Worm (Caenorhabditis elegans) whole organism, late embryonic: ENCODE data around the gene glb-14.

Source experiments
- C08G9.2 ChIP-seq: sonication (generic microtip); optimal IDR thresholded peaks from 2 replicates; lab custom pipeline; 2016; ENCODE audit warnings: mild to moderate bottlenecking, missing genetic modification characterization, moderate library complexity, missing compliant biosample characterization
- C38D4.7 ChIP-seq: fragments of 200-800 bp; sonication (Bioruptor generic); optimal IDR thresholded peaks from 2 replicates; lab custom pipeline; 2018; ENCODE audit warnings: mild to moderate bottlenecking, missing genetic modification characterization, moderate library complexity, missing compliant biosample characterization
- F13H6.1 ChIP-seq: sonication (generic microtip); optimal IDR thresholded peaks from 2 replicates; lab custom pipeline; 2016; ENCODE audit warnings: missing genetic modification characterization, missing compliant biosample characterization
- K02D7.2 ChIP-seq: sonication (generic microtip); optimal IDR thresholded peaks from 2 replicates; lab custom pipeline; 2017; ENCODE audit warnings: mild to moderate bottlenecking, missing genetic modification characterization, missing compliant biosample characterization
- K09A11.1 ChIP-seq: sonication (generic microtip); optimal IDR thresholded peaks from 2 replicates; lab custom pipeline; 2017; ENCODE audit warnings: antibody characterized with exemption, mild to moderate bottlenecking, missing genetic modification characterization, missing compliant biosample characterization; ENCODE audit not compliant: insufficient read depth
- T23F11.4 ChIP-seq: fragments of 200-800 bp; sonication (Bioruptor generic); optimal IDR thresholded peaks from 2 replicates; lab custom pipeline; 2018; ENCODE audit warnings: mild to moderate bottlenecking, missing genetic modification characterization, missing compliant biosample characterization
- Y22D7AL.16 ChIP-seq: sonication (generic microtip); optimal IDR thresholded peaks from 2 replicates; lab custom pipeline; 2016; ENCODE audit warnings: missing genetic modification characterization, missing compliant biosample characterization
- ahr-1 ChIP-seq: sonication (generic microtip); optimal IDR thresholded peaks from 2 replicates; lab custom pipeline; 2016; ENCODE audit warnings: missing genetic modification characterization, missing compliant biosample characterization
- ama-1 ChIP-seq: fragments of 150-350 bp; optimal IDR thresholded peaks from 2 replicates; lab custom pipeline; 2014
- ceh-14 ChIP-seq: sonication (generic microtip); optimal IDR thresholded peaks from 2 replicates; lab custom pipeline; 2016; ENCODE audit warnings: missing genotype, missing genetic modification characterization, missing compliant biosample characterization
- ceh-18 ChIP-seq: sonication (generic microtip); optimal IDR thresholded peaks from 2 replicates; lab custom pipeline; 2016; ENCODE audit warnings: missing genetic modification characterization, missing compliant biosample characterization
- ceh-19 ChIP-seq: fragments of 200-800 bp; sonication (Bioruptor generic); optimal IDR thresholded peaks from 2 replicates; lab custom pipeline; 2018; ENCODE audit warnings: mild to moderate bottlenecking, missing genetic modification characterization, missing compliant biosample characterization
- ceh-2 ChIP-seq: sonication (generic microtip); optimal IDR thresholded peaks from 2 replicates; lab custom pipeline; 2016; ENCODE audit warnings: missing genotype, missing genetic modification characterization, missing compliant biosample characterization
- ceh-30 ChIP-seq: fragments of 150-350 bp; optimal IDR thresholded peaks from 2 replicates; lab custom pipeline; 2014; ENCODE audit warnings: missing biosample characterization, missing genetic modification characterization
- ceh-31 ChIP-seq: sonication (generic microtip); optimal IDR thresholded peaks from 2 replicates; lab custom pipeline; 2016; ENCODE audit warnings: missing genetic modification characterization, missing compliant biosample characterization
- ceh-34 ChIP-seq: sonication (generic microtip); optimal IDR thresholded peaks from 2 replicates; lab custom pipeline; 2016; ENCODE audit warnings: mild to moderate bottlenecking, missing genetic modification characterization, missing compliant biosample characterization
- ceh-45 ChIP-seq: fragments of 200-800 bp; sonication (Bioruptor generic); IDR thresholded peaks from 2 replicates; pipeline ENCODE4 v1.3.6; 2022; ENCODE audit warnings: missing genetic modification reagents, missing genetic modification characterization, missing compliant biosample characterization
- ceh-48 ChIP-seq: sonication (generic microtip); optimal IDR thresholded peaks from 2 replicates; lab custom pipeline; 2016; ENCODE audit warnings: missing genetic modification characterization, inconsistent platforms, missing compliant biosample characterization
- ceh-6 ChIP-seq: fragments of 200-800 bp; sonication (Bioruptor generic); optimal IDR thresholded peaks from 2 replicates; lab custom pipeline; 2018; ENCODE audit warnings: mild to moderate bottlenecking, missing genetic modification characterization, missing compliant biosample characterization
- che-1 ChIP-seq: sonication (generic microtip); optimal IDR thresholded peaks from 2 replicates; lab custom pipeline; 2016; ENCODE audit warnings: mild to moderate bottlenecking, missing genetic modification characterization, missing compliant biosample characterization
- dmd-4 ChIP-seq: sonication (generic microtip); optimal IDR thresholded peaks from 2 replicates; lab custom pipeline; 2016; ENCODE audit warnings: borderline replicate concordance, missing genetic modification characterization, missing compliant biosample characterization
- elt-2 ChIP-seq: sonication (generic microtip); optimal IDR thresholded peaks from 2 replicates; lab custom pipeline; 2016; ENCODE audit warnings: missing genetic modification reagents, missing genetic modification characterization, missing compliant biosample characterization
- ets-4 ChIP-seq: sonication (generic microtip); optimal IDR thresholded peaks from 2 replicates; lab custom pipeline; 2016; ENCODE audit warnings: missing genetic modification characterization, missing compliant biosample characterization
- eyg-1 ChIP-seq: sonication (generic microtip); optimal IDR thresholded peaks from 2 replicates; lab custom pipeline; 2016; ENCODE audit warnings: missing genotype, missing genetic modification characterization, missing compliant biosample characterization
- fkh-10 ChIP-seq: fragments of 150-350 bp; optimal IDR thresholded peaks from 2 replicates; lab custom pipeline; 2014; ENCODE audit warnings: missing biosample characterization, missing genetic modification reagents, missing genetic modification characterization
- gmeb-2 ChIP-seq: sonication (generic microtip); optimal IDR thresholded peaks from 2 replicates; lab custom pipeline; 2016; ENCODE audit warnings: missing genetic modification characterization, inconsistent platforms, missing compliant biosample characterization
- hlh-15 ChIP-seq: sonication (generic microtip); optimal IDR thresholded peaks from 2 replicates; lab custom pipeline; 2016; ENCODE audit warnings: missing genetic modification characterization, missing compliant biosample characterization
- hlh-30 ChIP-seq: sonication (generic microtip); optimal IDR thresholded peaks from 2 replicates; lab custom pipeline; 2017; ENCODE audit warnings: antibody characterized with exemption, missing genetic modification characterization, missing compliant biosample characterization; ENCODE audit not compliant: insufficient read depth
- hlh-6 ChIP-seq: sonication (generic microtip); optimal IDR thresholded peaks from 2 replicates; lab custom pipeline; 2016; ENCODE audit warnings: missing genotype, missing genetic modification characterization, missing compliant biosample characterization
- hlh-8 ChIP-seq: sonication (generic microtip); optimal IDR thresholded peaks from 2 replicates; lab custom pipeline; 2016; ENCODE audit warnings: missing genotype, missing genetic modification characterization, missing compliant biosample characterization
- mec-3 ChIP-seq: sonication (generic microtip); optimal IDR thresholded peaks from 2 replicates; lab custom pipeline; 2016; ENCODE audit warnings: borderline replicate concordance, missing genetic modification characterization, missing compliant biosample characterization
- nfya-1 ChIP-seq: sonication (generic microtip); optimal IDR thresholded peaks from 2 replicates; lab custom pipeline; 2017; ENCODE audit warnings: missing genetic modification characterization, mild to moderate bottlenecking, missing compliant biosample characterization, antibody characterized with exemption, moderate library complexity
- nhr-11 ChIP-seq: fragments of 150-350 bp; optimal IDR thresholded peaks from 2 replicates; lab custom pipeline; 2014; ENCODE audit warnings: missing biosample characterization, missing genetic modification characterization
- nhr-232 ChIP-seq: sonication (generic microtip); optimal IDR thresholded peaks from 2 replicates; lab custom pipeline; 2016; ENCODE audit warnings: missing genetic modification characterization, missing compliant biosample characterization
- npax-4 ChIP-seq: sonication (generic microtip); optimal IDR thresholded peaks from 2 replicates; lab custom pipeline; 2016; ENCODE audit warnings: missing genetic modification characterization, missing compliant biosample characterization
- odd-2 ChIP-seq: sonication (generic microtip); optimal IDR thresholded peaks from 2 replicates; lab custom pipeline; 2017; ENCODE audit warnings: antibody characterized with exemption, mild to moderate bottlenecking, missing genetic modification characterization, missing compliant biosample characterization
- pag-3 ChIP-seq: sonication (generic microtip); optimal IDR thresholded peaks from 2 replicates; lab custom pipeline; 2016; ENCODE audit warnings: missing compliant biosample characterization, missing genetic modification characterization, borderline replicate concordance
- pat-9 ChIP-seq: fragments of 200-800 bp; sonication (Bioruptor generic); optimal IDR thresholded peaks from 2 replicates; lab custom pipeline; 2018; ENCODE audit warnings: mild to moderate bottlenecking, missing genetic modification characterization, moderate library complexity, missing compliant biosample characterization
- pax-1 ChIP-seq: fragments of 150-350 bp; optimal IDR thresholded peaks from 2 replicates; lab custom pipeline; 2014; ENCODE audit warnings: missing biosample characterization, missing genetic modification characterization
- pha-2 ChIP-seq: sonication (generic microtip); optimal IDR thresholded peaks from 2 replicates; lab custom pipeline; 2017; ENCODE audit warnings: mild to moderate bottlenecking, missing genetic modification characterization, missing compliant biosample characterization
- pha-4 ChIP-seq: fragments of 150-350 bp; optimal IDR thresholded peaks from 2 replicates; lab custom pipeline; 2018; ENCODE audit warnings: missing biosample characterization, missing genetic modification reagents, missing genetic modification characterization
- pqm-1 ChIP-seq: sonication (generic microtip); optimal IDR thresholded peaks from 2 replicates; lab custom pipeline; 2016; ENCODE audit warnings: missing genetic modification characterization, missing compliant biosample characterization
- pros-1 ChIP-seq: fragments of 150-350 bp; optimal IDR thresholded peaks from 2 replicates; lab custom pipeline; 2014; ENCODE audit warnings: missing biosample characterization, missing genetic modification reagents, missing genetic modification characterization
- ref-2 ChIP-seq: sonication (generic microtip); optimal IDR thresholded peaks from 2 replicates; lab custom pipeline; 2016; ENCODE audit warnings: missing genetic modification characterization, missing compliant biosample characterization
- rnt-1 ChIP-seq: sonication (generic microtip); optimal IDR thresholded peaks from 2 replicates; lab custom pipeline; 2016; ENCODE audit warnings: missing genetic modification characterization, missing compliant biosample characterization
- sox-2 ChIP-seq: fragments of 200-800 bp; sonication (Bioruptor generic); IDR thresholded peaks from 2 replicates; pipeline ENCODE4 v1.3.6; 2022; ENCODE audit warnings: missing genetic modification reagents, missing genetic modification characterization, missing compliant biosample characterization
- sox-4 ChIP-seq: sonication (generic microtip); optimal IDR thresholded peaks from 2 replicates; lab custom pipeline; 2017; ENCODE audit warnings: mild to moderate bottlenecking, missing genetic modification characterization, inconsistent platforms, missing compliant biosample characterization
- syd-9 ChIP-seq: sonication (generic microtip); optimal IDR thresholded peaks from 2 replicates; lab custom pipeline; 2016; ENCODE audit warnings: mild to moderate bottlenecking, missing genetic modification characterization, moderate library complexity, missing compliant biosample characterization
- tbx-2 ChIP-seq: sonication (generic microtip); optimal IDR thresholded peaks from 2 replicates; lab custom pipeline; 2016; ENCODE audit warnings: missing genetic modification characterization, missing compliant biosample characterization
- tbx-7 ChIP-seq: sonication (generic microtip); optimal IDR thresholded peaks from 2 replicates; lab custom pipeline; 2016; ENCODE audit warnings: missing genotype, missing genetic modification characterization, missing compliant biosample characterization
- ttx-3 ChIP-seq: sonication (generic microtip); optimal IDR thresholded peaks from 2 replicates; lab custom pipeline; 2016; ENCODE audit warnings: missing genetic modification reagents, missing genetic modification characterization, missing compliant biosample characterization
- unc-86 ChIP-seq: sonication (generic microtip); optimal IDR thresholded peaks from 2 replicates; lab custom pipeline; 2016; ENCODE audit warnings: missing genetic modification characterization, missing compliant biosample characterization
- zip-5 ChIP-seq: sonication (generic microtip); optimal IDR thresholded peaks from 2 replicates; lab custom pipeline; 2016; ENCODE audit warnings: missing genetic modification characterization, missing compliant biosample characterization
- ztf-16 ChIP-seq: sonication (generic microtip); optimal IDR thresholded peaks from 2 replicates; lab custom pipeline; 2017; ENCODE audit warnings: missing genetic modification characterization, missing compliant biosample characterization

glb-14 gene

DNA sequence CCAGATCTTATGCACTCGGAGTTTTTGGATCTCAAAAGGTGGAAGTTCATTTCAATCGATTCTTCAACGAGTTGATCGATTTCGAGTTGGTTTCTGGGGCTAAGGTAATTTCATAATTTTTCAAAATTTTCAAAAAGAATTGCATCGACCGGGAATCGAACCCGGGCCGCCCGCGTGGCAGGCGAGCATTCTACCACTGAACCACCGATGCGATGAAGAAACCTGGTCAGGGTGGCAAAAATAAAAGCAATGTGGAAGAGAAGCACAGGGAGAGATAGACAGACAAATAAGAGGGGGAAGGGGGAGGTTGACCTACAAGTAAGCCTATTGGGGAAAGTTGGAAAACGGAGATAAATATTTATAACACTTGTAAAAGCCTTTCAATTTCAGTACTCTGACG, 39.7 kb downstream of the glb-14 start:
- peak; percentile 64 for TF ChIP-seq C38D4.7
- peak; percentile 42 for TF ChIP-seq nhr-232 (tag; lab: Kevin White, UChicago)
- no peak for TF ChIP-seq eyg-1 (tag; lab: Kevin White, UChicago)
- no peak for TF ChIP-seq dmd-4
- peak; percentile 12 for TF ChIP-seq ceh-14
- TF ChIP-seq nfya-1 (tag; lab: Kevin White, UChicago), result peak; percentile 38
- no peak for TF ChIP-seq tbx-7 (tag; lab: Kevin White, UChicago)
- TF ChIP-seq ceh-6 (GFP tag; lab: Kevin White, UChicago), result peak; percentile 11
- TF ChIP-seq fkh-10 (GFP tag; lab: Kevin White, UChicago), result no peak
- no peak for TF ChIP-seq npax-4 (tag; lab: Kevin White, UChicago)
- TF ChIP-seq pqm-1 (tag; lab: Kevin White, UChicago), result no peak
- TF ChIP-seq sox-2 (GFP tag; lab: Robert Waterston, UW), result no peak
- TF ChIP-seq ceh-45 (GFP tag; lab: Robert Waterston, UW), result peak; percentile 61; the same call in 1 of the 2 replicates
- peak; percentile 27 for TF ChIP-seq ceh-48 (tag; lab: Kevin White, UChicago)
- TF ChIP-seq ceh-2 (tag; lab: Kevin White, UChicago), result peak; percentile 39
- TF ChIP-seq F13H6.1, result no peak
- no peak for TF ChIP-seq ztf-16
- no peak for TF ChIP-seq hlh-8
- no peak for TF ChIP-seq mec-3 (tag; lab: Kevin White, UChicago)
- no peak for TF ChIP-seq rnt-1 (tag; lab: Kevin White, UChicago)
- TF ChIP-seq pax-1 (tag; lab: Kevin White, UChicago), result no peak
- no peak for TF ChIP-seq pha-2 (tag; lab: Kevin White, UChicago)
- no peak for TF ChIP-seq ref-2
- TF ChIP-seq zip-5, result no peak
- TF ChIP-seq C08G9.2, result peak; percentile 2
- no peak for TF ChIP-seq hlh-15
- TF ChIP-seq ceh-18 (tag; lab: Kevin White, UChicago), result no peak
- TF ChIP-seq sox-4, result peak; percentile 65
- peak; percentile 51 for TF ChIP-seq ceh-19 (GFP tag; lab: Kevin White, UChicago)
- TF ChIP-seq nhr-11 (tag; lab: Kevin White, UChicago), result no peak
- TF ChIP-seq ceh-34 (tag; lab: Kevin White, UChicago), result peak; percentile 22
- TF ChIP-seq ets-4, result no peak
- no peak for TF ChIP-seq Y22D7AL.16 (tag; lab: Kevin White, UChicago)
- no peak for TF ChIP-seq unc-86 (tag; lab: Kevin White, UChicago)
- TF ChIP-seq syd-9, result no peak
- peak; percentile 26 for TF ChIP-seq T23F11.4 (GFP tag; lab: Kevin White, UChicago)
- no peak for TF ChIP-seq pag-3 (tag; lab: Kevin White, UChicago)
- TF ChIP-seq ahr-1 (tag; lab: Kevin White, UChicago), result no peak
- TF ChIP-seq ama-1 (lab: Kevin White, UChicago), result no peak
- TF ChIP-seq K09A11.1 (tag; lab: Kevin White, UChicago), result no peak
- TF ChIP-seq pha-4 (tag; lab: Kevin White, UChicago), result no peak
- no peak for TF ChIP-seq elt-2 (tag; lab: Kevin White, UChicago)
- peak; percentile 2 for TF ChIP-seq ceh-31 (tag; lab: Kevin White, UChicago)
- peak; percentile 38 for TF ChIP-seq tbx-2 (tag; lab: Kevin White, UChicago)
- peak; percentile 73 for TF ChIP-seq hlh-6 (tag; lab: Kevin White, UChicago)
- TF ChIP-seq pros-1 (tag; lab: Kevin White, UChicago), result no peak
- TF ChIP-seq ttx-3 (tag; lab: Kevin White, UChicago), result no peak
- no peak for TF ChIP-seq hlh-30 (tag; lab: Kevin White, UChicago)
- TF ChIP-seq K02D7.2 (tag; lab: Kevin White, UChicago), result no peak
- TF ChIP-seq odd-2, result no peak
- TF ChIP-seq gmeb-2, result peak; percentile 41
- TF ChIP-seq ceh-30 (tag; lab: Kevin White, UChicago), result no peak
- TF ChIP-seq che-1 (tag; lab: Kevin White, UChicago), result peak; percentile 51
- peak; percentile 56 for TF ChIP-seq pat-9 (tag; lab: Kevin White, UChicago)
